Worm (Caenorhabditis elegans) whole organism, L4 larva: ENCODE results near the gene nas-7.

Experiments
- F10B5.3 ChIP-seq: sonication (generic microtip); optimal IDR thresholded peaks from 2 replicates; lab custom pipeline; 2016; ENCODE audit warnings: mild to moderate bottlenecking, missing genetic modification characterization, missing compliant biosample characterization
- R02D3.7 ChIP-seq: fragments of 150-350 bp; sonication (generic microtip); optimal IDR thresholded peaks from 3 replicates; lab custom pipeline; 2014; ENCODE audit warnings: missing biosample characterization, missing genetic modification characterization
- Y105C5A.15 ChIP-seq: fragments of 200-800 bp; sonication (Bioruptor generic); IDR thresholded peaks from 2 replicates; pipeline ENCODE4 v1.3.6; 2022; ENCODE audit warnings: missing genetic modification characterization, missing compliant biosample characterization
- ZK546.5 ChIP-seq, 2 experiments: sonication (generic microtip); optimal IDR thresholded peaks; 2 replicates each; lab custom pipeline; 2017; ENCODE audit warnings: missing biosample characterization in 2 of 2, missing genetic modification characterization in 2 of 2
- aly-2 ChIP-seq: sonication (generic microtip); optimal IDR thresholded peaks from 2 replicates; lab custom pipeline; 2018; ENCODE audit warnings: missing biosample characterization, missing genetic modification characterization
- ceh-20 ChIP-seq: fragments of 200-800 bp; sonication (Bioruptor generic); IDR thresholded peaks from 2 replicates; pipeline ENCODE4 v1.3.6; 2022; ENCODE audit warnings: missing genetic modification reagents, missing genetic modification characterization, missing compliant biosample characterization
- ceh-28 ChIP-seq: fragments of 150-350 bp; optimal IDR thresholded peaks from 2 replicates; lab custom pipeline; 2014; ENCODE audit warnings: missing biosample characterization, missing genetic modification reagents, missing genetic modification characterization
- ceh-44 ChIP-seq: fragments of 200-800 bp; sonication (Bioruptor generic); IDR thresholded peaks from 2 replicates; pipeline ENCODE4 v1.3.6; 2022; ENCODE audit warnings: missing genetic modification reagents, missing genetic modification characterization, missing compliant biosample characterization
- daf-16 ChIP-seq, 3 experiments: sonication (generic microtip); optimal IDR thresholded peaks; 2 replicates each; lab custom pipeline; 2016 to 2017; ENCODE audit warnings: missing genetic modification characterization in 3 of 3, missing genetic modification reagents in 3 of 3, mild to moderate bottlenecking in 2 of 3, missing compliant biosample characterization in 2 of 3, missing biosample characterization in 1 of 3, moderate library complexity in 1 of 3
- dmd-8 ChIP-seq: fragments of 200-800 bp; sonication (Bioruptor generic); IDR thresholded peaks from 2 replicates; pipeline ENCODE4 v1.3.6; 2022; ENCODE audit warnings: missing genetic modification characterization, missing compliant biosample characterization
- duxl-1 ChIP-seq: sonication (generic microtip); optimal IDR thresholded peaks from 2 replicates; lab custom pipeline; 2016; ENCODE audit warnings: mild to moderate bottlenecking, missing genetic modification characterization, moderate library complexity, missing compliant biosample characterization; ENCODE audit not compliant: poor library complexity
- dve-1 ChIP-seq: sonication (generic microtip); optimal IDR thresholded peaks from 2 replicates; lab custom pipeline; 2017; ENCODE audit warnings: antibody characterized with exemption, mild to moderate bottlenecking, missing genetic modification characterization, missing compliant biosample characterization; ENCODE audit not compliant: insufficient read depth
- egl-27 ChIP-seq: sonication (generic microtip); optimal IDR thresholded peaks from 3 replicates; lab custom pipeline; 2017; ENCODE audit warnings: missing biosample characterization, missing genetic modification reagents, missing genetic modification characterization
- egl-43 ChIP-seq: fragments of 200-800 bp; sonication (Bioruptor generic); IDR thresholded peaks from 2 replicates; pipeline ENCODE4 v1.3.6; 2022; ENCODE audit warnings: missing genetic modification reagents, missing genetic modification characterization, missing compliant biosample characterization
- fkh-10 ChIP-seq: fragments of 150-350 bp; optimal IDR thresholded peaks from 2 replicates; lab custom pipeline; 2014; ENCODE audit warnings: missing biosample characterization, missing genetic modification reagents, missing genetic modification characterization
- fos-1 ChIP-seq: fragments of 150-350 bp; optimal IDR thresholded peaks from 2 replicates; lab custom pipeline; 2014; ENCODE audit warnings: missing biosample characterization, missing genetic modification characterization
- hlh-30 ChIP-seq: sonication (generic microtip); optimal IDR thresholded peaks from 2 replicates; lab custom pipeline; 2017; ENCODE audit warnings: antibody characterized with exemption, mild to moderate bottlenecking, missing genetic modification characterization, missing compliant biosample characterization; ENCODE audit not compliant: insufficient read depth
- hmg-1.1 ChIP-seq: fragments of 200-800 bp; sonication (Bioruptor generic); IDR thresholded peaks from 2 replicates; pipeline ENCODE4 v1.3.6; 2022; ENCODE audit warnings: missing genetic modification reagents, missing genetic modification characterization, missing compliant biosample characterization
- lin-1 ChIP-seq: fragments of 200-800 bp; sonication (Bioruptor generic); IDR thresholded peaks from 2 replicates; pipeline ENCODE4 v1.3.6; 2022; ENCODE audit warnings: missing genetic modification reagents, missing genetic modification characterization, missing compliant biosample characterization
- lin-15B ChIP-seq: fragments of 150-350 bp; sonication (generic microtip); optimal IDR thresholded peaks from 3 replicates; lab custom pipeline; 2014; ENCODE audit warnings: missing biosample characterization, missing genetic modification characterization
- lin-39 ChIP-seq: fragments of 150-350 bp; optimal IDR thresholded peaks from 2 replicates; lab custom pipeline; 2014; ENCODE audit warnings: missing biosample characterization, missing genetic modification reagents, missing genetic modification characterization
- lir-3 ChIP-seq: sonication (generic microtip); optimal IDR thresholded peaks from 2 replicates; lab custom pipeline; 2016; ENCODE audit warnings: mild to moderate bottlenecking, missing genetic modification characterization, missing compliant biosample characterization
- madf-9 ChIP-seq: fragments of 200-800 bp; sonication (Bioruptor generic); conservative IDR thresholded peaks from 2 replicates; pipeline ENCODE4 v1.3.6; 2022; ENCODE audit warnings: missing genetic modification reagents, missing genetic modification characterization, missing compliant biosample characterization
- mdl-1 ChIP-seq, 2 experiments: fragments of 150-350 bp in 1 of 2; sonication (generic microtip) in 1 of 2; optimal IDR thresholded peaks; 2 replicates each; lab custom pipeline; 2014 to 2017; ENCODE audit warnings: missing biosample characterization in 2 of 2, missing genetic modification characterization in 2 of 2
- mdt-29 ChIP-seq: fragments of 200-800 bp; sonication (Bioruptor generic); IDR thresholded peaks from 2 replicates; pipeline ENCODE4 v1.3.6; 2022; ENCODE audit warnings: missing genetic modification reagents, missing genetic modification characterization, missing compliant biosample characterization
- mes-2 ChIP-seq: sonication (generic microtip); optimal IDR thresholded peaks from 2 replicates; lab custom pipeline; 2016; ENCODE audit warnings: missing genotype, mild to moderate bottlenecking, missing genetic modification characterization, missing compliant biosample characterization; ENCODE audit not compliant: poor library complexity, severe bottlenecking
- nhr-10 ChIP-seq: fragments of 150-350 bp; optimal IDR thresholded peaks from 2 replicates; lab custom pipeline; 2014; ENCODE audit warnings: missing biosample characterization, missing genetic modification characterization
- nhr-237 ChIP-seq: sonication (generic microtip); optimal IDR thresholded peaks from 2 replicates; lab custom pipeline; 2017; ENCODE audit warnings: missing biosample characterization, missing genetic modification characterization
- nhr-28 ChIP-seq: fragments of 150-350 bp; optimal IDR thresholded peaks from 2 replicates; lab custom pipeline; 2014; ENCODE audit warnings: missing biosample characterization, missing genetic modification characterization
- nhr-41 ChIP-seq: fragments of 200-800 bp; sonication (Bioruptor generic); IDR thresholded peaks from 2 replicates; pipeline ENCODE4 v1.3.6; 2022; ENCODE audit warnings: missing genetic modification reagents, missing genetic modification characterization, missing compliant biosample characterization
- nhr-48 ChIP-seq: sonication (generic microtip); optimal IDR thresholded peaks from 2 replicates; lab custom pipeline; 2016; ENCODE audit warnings: mild to moderate bottlenecking, missing genetic modification characterization, missing compliant biosample characterization
- nhr-6 ChIP-seq: fragments of 150-350 bp; optimal IDR thresholded peaks from 2 replicates; lab custom pipeline; 2014; ENCODE audit warnings: missing biosample characterization, missing genetic modification characterization
- nhr-76 ChIP-seq: fragments of 150-350 bp; optimal IDR thresholded peaks from 2 replicates; lab custom pipeline; 2014; ENCODE audit warnings: missing biosample characterization, missing genetic modification characterization
- nhr-77 ChIP-seq: fragments of 150-350 bp; optimal IDR thresholded peaks from 2 replicates; lab custom pipeline; 2014; ENCODE audit warnings: missing biosample characterization, missing genetic modification characterization
- set-16 ChIP-seq: fragments of 200-800 bp; sonication (Bioruptor generic); IDR thresholded peaks from 2 replicates; pipeline ENCODE4 v1.3.6; 2022; ENCODE audit warnings: missing genetic modification reagents, missing genetic modification characterization, missing compliant biosample characterization
- skn-1 ChIP-seq: fragments of 150-350 bp; optimal IDR thresholded peaks from 2 replicates; lab custom pipeline; 2014; ENCODE audit warnings: missing biosample characterization, missing genetic modification characterization
- snpc-1.2 ChIP-seq: fragments of 200-800 bp; sonication (Bioruptor generic); IDR thresholded peaks from 2 replicates; pipeline ENCODE4 v1.3.6; 2022; ENCODE audit warnings: missing genetic modification reagents, missing genetic modification characterization, missing compliant biosample characterization
- snpc-4 ChIP-seq: fragments of 150-350 bp; optimal IDR thresholded peaks from 2 replicates; lab custom pipeline; 2014; ENCODE audit warnings: missing biosample characterization, missing genetic modification characterization
- spr-1 ChIP-seq: sonication (generic microtip); optimal IDR thresholded peaks from 2 replicates; lab custom pipeline; 2016; ENCODE audit warnings: mild to moderate bottlenecking, missing genetic modification characterization, missing compliant biosample characterization
- spr-3 ChIP-seq: fragments of 200-800 bp; sonication (Bioruptor generic); optimal IDR thresholded peaks from 2 replicates; lab custom pipeline; 2018; ENCODE audit warnings: mild to moderate bottlenecking, missing genetic modification characterization, missing compliant biosample characterization
- tag-97 ChIP-seq: fragments of 200-800 bp; sonication (Bioruptor generic); IDR thresholded peaks from 2 replicates; pipeline ENCODE4 v1.3.6; 2022; ENCODE audit warnings: missing genetic modification characterization, missing compliant biosample characterization
- unc-130 ChIP-seq: sonication (generic microtip); optimal IDR thresholded peaks from 2 replicates; lab custom pipeline; 2016; ENCODE audit warnings: missing genetic modification reagents, missing genetic modification characterization, missing compliant biosample characterization
- unc-39 ChIP-seq: sonication (generic microtip); optimal IDR thresholded peaks from 2 replicates; lab custom pipeline; 2017; ENCODE audit warnings: missing biosample characterization, missing genetic modification characterization
- zip-2 ChIP-seq: fragments of 150-350 bp; optimal IDR thresholded peaks from 2 replicates; lab custom pipeline; 2014; ENCODE audit warnings: missing biosample characterization, missing genetic modification characterization
- ztf-7 ChIP-seq: fragments of 150-350 bp; optimal IDR thresholded peaks from 2 replicates; lab custom pipeline; 2014; ENCODE audit warnings: missing biosample characterization, missing genetic modification characterization

nas-7 gene

ce11 chrII:7363990-7364455, 38.5 kb downstream of the nas-7 start, which contains the start of gene msra-1 (continued):
- TF ChIP-seq mes-2 (peak; percentile 68), mdl-1 (tag; optimal IDR thresholded peaks at IDR 0.05; lab: Kevin White, UChicago) (peak in 1 of 2 experiments; percentile 66), dve-1 (tag; lab: Kevin White, UChicago) (peak; percentile 78), snpc-4 (tag; lab: Kevin White, UChicago) (no peak), hmg-1.1 (peak; percentile 30; the same call in 1 of the 2 replicates), nhr-76 (tag; lab: Kevin White, UChicago) (no peak), unc-39 (tag; lab: Kevin White, UChicago) (no peak), ceh-28 (tag; lab: Kevin White, UChicago) (no peak), R02D3.7 (tag; lab: Kevin White, UChicago) (no peak), spr-3 (GFP tag; lab: Kevin White, UChicago) (no peak), dmd-8 (GFP tag; lab: Robert Waterston, UW) (no peak), lin-15B (tag; lab: Kevin White, UChicago) (no peak), lir-3 (tag; lab: Kevin White, UChicago) (no peak), nhr-28 (tag; lab: Kevin White, UChicago) (peak; percentile 75), zip-2 (tag; lab: Kevin White, UChicago) (no peak), Y105C5A.15 (GFP tag; lab: Robert Waterston, UW) (no peak), fkh-10 (no peak), nhr-77 (tag; lab: Kevin White, UChicago) (no peak), unc-130 (no peak), nhr-41 (GFP tag; lab: Robert Waterston, UW) (no peak), nhr-237 (tag; lab: Kevin White, UChicago) (no peak), nhr-48 (tag; lab: Kevin White, UChicago) (peak; percentile 59), hlh-30 (tag; lab: Kevin White, UChicago) (peak; percentile 56), ztf-7 (tag; lab: Kevin White, UChicago) (peak; percentile 1), tag-97 (no peak), mdt-29 (no peak), skn-1 (no peak), egl-43 (GFP tag; lab: Robert Waterston, UW) (no peak), ceh-20 (GFP tag; lab: Robert Waterston, UW) (no peak), nhr-6 (tag; lab: Kevin White, UChicago) (no peak), spr-1 (tag; lab: Kevin White, UChicago) (no peak), daf-16 (GFP tag; optimal IDR thresholded peaks at IDR 0.05; lab: Kevin White, UChicago) (no peak), daf-16 (tag; optimal IDR thresholded peaks at IDR 0.05; lab: Kevin White, UChicago) (peak; percentile 74)

ce11 chrII:7358489-7358943, 44.0 kb downstream of the nas-7 start, which contains the start of gene insc-1:
Gene insc-1 (plus strand): TSS chrII:7358893.
- no peak for TF ChIP-seq ceh-20 (GFP tag; lab: Robert Waterston, UW)
- no peak for TF ChIP-seq nhr-48 (tag; lab: Kevin White, UChicago)
- TF ChIP-seq fos-1: no peak
- no peak for TF ChIP-seq nhr-10 (tag; lab: Kevin White, UChicago)
- TF ChIP-seq set-16 (GFP tag; lab: Robert Waterston, UW): no peak
- TF ChIP-seq mes-2: no peak
- no peak for TF ChIP-seq ztf-7 (tag; lab: Kevin White, UChicago)

ce11 chrII:7357176-7357575, 45.3 kb downstream of the nas-7 start:
- no peak for TF ChIP-seq lin-1 (GFP tag; lab: Robert Waterston, UW)
- TF ChIP-seq duxl-1: no peak
- TF ChIP-seq ZK546.5 (tag; optimal IDR thresholded peaks at IDR 0.05; lab: Kevin White, UChicago): no peak
- TF ChIP-seq ztf-7 (tag; lab: Kevin White, UChicago): no peak
- TF ChIP-seq ceh-44 (GFP tag; lab: Robert Waterston, UW): no peak
- TF ChIP-seq nhr-6 (tag; lab: Kevin White, UChicago): no peak
- no peak for TF ChIP-seq hlh-30 (tag; lab: Kevin White, UChicago)
- no peak for TF ChIP-seq aly-2 (tag; lab: Kevin White, UChicago)
- TF ChIP-seq R02D3.7 (tag; lab: Kevin White, UChicago): no peak
- TF ChIP-seq egl-27 (tag; lab: Kevin White, UChicago): no peak
- no peak for TF ChIP-seq lin-39 (tag; lab: Kevin White, UChicago)
- no peak for TF ChIP-seq F10B5.3 (tag; lab: Kevin White, UChicago)
- TF ChIP-seq madf-9 (GFP tag; lab: Robert Waterston, UW): no peak
- no peak for TF ChIP-seq snpc-1.2 (GFP tag; lab: Robert Waterston, UW)
